Worm (Caenorhabditis elegans): ENCODE measurements around the gene srj-23.
A peak's percentile ranks its signal among the peaks of the same experiment; 100 is the strongest.

Gene srj-23

ce11 chrV:1467444-1467843 is 16.0 kb downstream of the srj-23 start, which contains the start of gene gid-8:
gid-8 (plus strand) TSS chrV:1467744.
- TF ChIP-seq ama-1 (optimal IDR thresholded peaks at IDR 0.05), result no peak
- no peak for TF ChIP-seq elt-1 (tag; optimal IDR thresholded peaks at IDR 0.05)
- no peak for TF ChIP-seq nhr-25 (tag; optimal IDR thresholded peaks at IDR 0.05)
- TF ChIP-seq nhr-11 (tag; optimal IDR thresholded peaks at IDR 0.05), result no peak
- no peak for TF ChIP-seq alr-1 (tag; optimal IDR thresholded peaks at IDR 0.05)
- TF ChIP-seq aly-2 (tag; optimal IDR thresholded peaks at IDR 0.05), result no peak
- no peak for TF ChIP-seq sem-4 (tag; optimal IDR thresholded peaks at IDR 0.05)

DNA sequence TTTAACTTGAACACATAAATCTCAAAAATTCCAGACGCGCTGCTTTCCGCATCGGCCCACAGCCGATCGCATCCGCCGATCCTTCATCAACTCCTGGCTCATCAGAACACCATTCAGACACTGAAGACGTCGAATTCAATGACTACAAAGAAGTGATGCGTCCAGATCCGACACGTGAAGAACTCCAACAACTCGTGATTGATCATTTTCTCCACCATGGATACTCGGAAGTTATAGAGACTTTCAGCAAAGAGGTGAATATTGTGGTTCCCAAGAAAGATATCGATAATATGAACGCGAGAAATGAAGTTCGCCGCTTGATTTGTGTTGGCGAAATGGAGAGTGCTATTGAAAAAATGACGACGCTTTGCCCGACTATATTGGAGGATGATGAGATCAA is 17.5 kb downstream of the srj-23 start:
- TF ChIP-seq nhr-12 (tag; optimal IDR thresholded peaks at IDR 0.05) (no peak), ztf-1 (GFP tag; conservative IDR thresholded peaks at IDR 0.05) (no peak), elt-3 (tag; optimal IDR thresholded peaks at IDR 0.05) (no peak), ceh-16 (tag; optimal IDR thresholded peaks at IDR 0.05) (no peak), ama-1 (optimal IDR thresholded peaks at IDR 0.05) (no peak), nhr-77 (tag; optimal IDR thresholded peaks at IDR 0.05) (no peak), ztf-4 (tag; optimal IDR thresholded peaks at IDR 0.05) (no peak), gmeb-1 (tag; optimal IDR thresholded peaks at IDR 0.05) (no peak)

DNA sequence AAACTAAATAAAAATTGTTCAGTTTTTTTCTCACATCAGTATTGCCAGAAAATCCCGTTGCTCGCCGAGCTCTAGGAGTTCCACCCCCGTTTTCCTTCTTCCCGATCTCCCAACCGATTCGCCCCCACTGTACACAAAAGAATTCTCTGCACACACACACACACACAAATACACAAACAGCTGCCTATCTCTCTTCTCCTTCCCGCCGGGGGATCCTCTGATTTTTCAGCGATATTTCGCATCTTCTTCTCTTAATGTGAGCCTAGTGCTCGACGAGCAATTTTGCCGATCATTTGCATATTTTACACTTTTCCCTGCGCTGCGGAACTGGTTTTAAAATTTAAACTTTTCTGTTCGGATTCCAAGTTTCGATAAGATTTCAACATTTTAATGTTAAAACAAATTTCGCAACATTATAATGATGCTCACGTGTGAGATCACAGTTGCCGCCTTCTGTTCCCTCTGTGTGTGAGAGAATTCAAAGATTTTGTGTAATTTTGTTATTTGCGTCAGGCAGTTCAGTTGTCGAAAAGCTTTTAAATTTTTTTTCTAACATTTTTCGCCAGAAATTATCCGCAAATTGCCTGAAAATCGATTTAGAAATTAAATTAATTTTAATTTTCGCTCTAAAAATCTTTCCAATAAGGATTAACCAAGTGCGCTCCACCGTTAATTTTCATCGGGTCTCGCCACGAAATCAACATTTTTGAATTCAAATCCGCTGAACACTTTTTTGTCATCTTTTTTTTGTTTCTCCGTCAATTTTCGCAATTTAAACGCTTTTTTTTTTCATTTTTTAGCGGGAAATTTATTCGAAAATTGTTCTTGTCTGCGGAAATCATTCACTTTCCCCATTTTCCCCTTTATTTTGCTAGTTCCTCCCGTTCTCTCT is 19.9 kb downstream of the srj-23 start:
- peak; percentile 25 for TF ChIP-seq sma-9 (GFP tag; optimal IDR thresholded peaks at IDR 0.05)
- no peak for TF ChIP-seq sma-9 (tag; optimal IDR thresholded peaks at IDR 0.05)
- TF ChIP-seq nhr-129 (tag; optimal IDR thresholded peaks at IDR 0.05), result peak; percentile 13
- TF ChIP-seq lin-11 (tag; optimal IDR thresholded peaks at IDR 0.05), result peak; percentile 14
- no peak for TF ChIP-seq nhr-77 (tag; optimal IDR thresholded peaks at IDR 0.05)
- TF ChIP-seq nhr-6 (tag; optimal IDR thresholded peaks at IDR 0.05), result peak; percentile 50
- no peak for TF ChIP-seq dmd-4 (tag; optimal IDR thresholded peaks at IDR 0.05)
- no peak for TF ChIP-seq egl-27 (tag; optimal IDR thresholded peaks at IDR 0.05)
- TF ChIP-seq Y55F3AM.14 (GFP tag; optimal IDR thresholded peaks at IDR 0.05), result no peak
- TF ChIP-seq elt-1 (tag; optimal IDR thresholded peaks at IDR 0.05), result no peak
- TF ChIP-seq ztf-4 (tag; optimal IDR thresholded peaks at IDR 0.05), result peak; percentile 32
- no peak for TF ChIP-seq sem-4 (tag; optimal IDR thresholded peaks at IDR 0.05)
- peak; percentile 53 for TF ChIP-seq zag-1 (tag; optimal IDR thresholded peaks at IDR 0.05)
- TF ChIP-seq fos-1 (tag; optimal IDR thresholded peaks at IDR 0.05), result peak; percentile 63
- peak; percentile 44 for TF ChIP-seq F13H6.1 (tag; optimal IDR thresholded peaks at IDR 0.05)
- TF ChIP-seq nhr-10 (tag; optimal IDR thresholded peaks at IDR 0.05), result no peak
- TF ChIP-seq mab-5 (tag; optimal IDR thresholded peaks at IDR 0.05), result peak; percentile 43
- TF ChIP-seq nhr-25 (tag; optimal IDR thresholded peaks at IDR 0.05), result peak; percentile 74
- peak; percentile 96 for TF ChIP-seq unc-55 (GFP tag; optimal IDR thresholded peaks at IDR 0.05)
- no peak for TF ChIP-seq lin-39 (tag; optimal IDR thresholded peaks at IDR 0.05)
- peak; percentile 86 for TF ChIP-seq skn-1 (tag; optimal IDR thresholded peaks at IDR 0.05)
- TF ChIP-seq gmeb-1 (tag; optimal IDR thresholded peaks at IDR 0.05), result peak; percentile 91
- no peak for TF ChIP-seq ceh-16 (tag; optimal IDR thresholded peaks at IDR 0.05)
- TF ChIP-seq nhr-237 (tag; optimal IDR thresholded peaks at IDR 0.05), result no peak
- TF ChIP-seq nhr-11 (tag; optimal IDR thresholded peaks at IDR 0.05), result no peak
- TF ChIP-seq nhr-21 (tag; optimal IDR thresholded peaks at IDR 0.05), result peak; percentile 58
- no peak for TF ChIP-seq ztf-11 (tag; optimal IDR thresholded peaks at IDR 0.05)
- TF ChIP-seq ceh-82 (tag; optimal IDR thresholded peaks at IDR 0.05), result no peak
- TF ChIP-seq mdl-1 (tag; optimal IDR thresholded peaks at IDR 0.05), result peak in 1 of 2 experiments; percentile 10
- TF ChIP-seq unc-62 (GFP tag; optimal IDR thresholded peaks at IDR 0.05), result no peak
- TF ChIP-seq lin-13 (GFP tag; optimal IDR thresholded peaks at IDR 0.05), result peak; percentile 87
- no peak for TF ChIP-seq aly-2 (tag; optimal IDR thresholded peaks at IDR 0.05)
- no peak for TF ChIP-seq peb-1 (tag; optimal IDR thresholded peaks at IDR 0.05)
- TF ChIP-seq ZK546.5 (tag; optimal IDR thresholded peaks at IDR 0.05), result no peak
- TF ChIP-seq elt-3 (tag; optimal IDR thresholded peaks at IDR 0.05), result no peak
- no peak for TF ChIP-seq ama-1 (optimal IDR thresholded peaks at IDR 0.05)
- TF ChIP-seq blmp-1 (tag; optimal IDR thresholded peaks at IDR 0.05; ENCODE audit: insufficient read depth), result no peak
- no peak for TF ChIP-seq unc-39 (tag; optimal IDR thresholded peaks at IDR 0.05)
- TF ChIP-seq R02D3.7 (tag; optimal IDR thresholded peaks at IDR 0.05), result no peak
- peak in 1 of 2 experiments; percentile 82 for TF ChIP-seq lsy-2 (tag; optimal IDR thresholded peaks at IDR 0.05)
- no peak for TF ChIP-seq mbf-1 (tag; optimal IDR thresholded peaks at IDR 0.05)
- TF ChIP-seq snpc-4 (tag; optimal IDR thresholded peaks at IDR 0.05), result no peak
- TF ChIP-seq nhr-23 (tag; optimal IDR thresholded peaks at IDR 0.05), result no peak
- no peak for TF ChIP-seq nhr-12 (tag; optimal IDR thresholded peaks at IDR 0.05)
- TF ChIP-seq C34F6.9 (tag; optimal IDR thresholded peaks at IDR 0.05), result peak; percentile 87
- TF ChIP-seq alr-1 (tag; optimal IDR thresholded peaks at IDR 0.05), result no peak
